Worm (Caenorhabditis elegans) whole organism, mixed stage, embryonic: ENCODE measurements around the gene syd-9.

Source experiments
- blmp-1 ChIP-seq: fragments of 150-350 bp; optimal IDR thresholded peaks from 2 replicates; lab custom pipeline; 2014; ENCODE audit warnings: missing biosample characterization, missing genetic modification characterization
- ceh-39 ChIP-seq: fragments of 150-350 bp; optimal IDR thresholded peaks from 2 replicates; lab custom pipeline; 2014; ENCODE audit warnings: missing biosample characterization, missing genetic modification characterization
- ceh-43 ChIP-seq: fragments of 200-800 bp; sonication (Bioruptor generic); optimal IDR thresholded peaks from 2 replicates; lab custom pipeline; 2018; ENCODE audit warnings: mild to moderate bottlenecking, missing genetic modification characterization, moderate library complexity, missing compliant biosample characterization
- ceh-83 ChIP-seq: fragments of 200-800 bp; sonication (Bioruptor generic); optimal IDR thresholded peaks from 2 replicates; lab custom pipeline; 2018; ENCODE audit warnings: mild to moderate bottlenecking, missing genetic modification characterization, missing compliant biosample characterization
- ces-1 ChIP-seq: fragments of 150-350 bp; optimal IDR thresholded peaks from 2 replicates; lab custom pipeline; 2014; ENCODE audit warnings: missing biosample characterization, missing genetic modification reagents, missing genetic modification characterization
- cnd-1 ChIP-seq: fragments of 200-800 bp; sonication (Bioruptor generic); optimal IDR thresholded peaks from 2 replicates; lab custom pipeline; 2018; ENCODE audit warnings: mild to moderate bottlenecking, missing genetic modification characterization, missing compliant biosample characterization
- elt-1 ChIP-seq: sonication (generic microtip); optimal IDR thresholded peaks from 2 replicates; lab custom pipeline; 2017; ENCODE audit warnings: missing genetic modification characterization, mild to moderate bottlenecking, missing compliant biosample characterization, antibody characterized with exemption, moderate library complexity, borderline replicate concordance; ENCODE audit not compliant: insufficient read depth
- elt-3 ChIP-seq: fragments of 150-350 bp; optimal IDR thresholded peaks from 2 replicates; lab custom pipeline; 2014; ENCODE audit warnings: missing biosample characterization, missing genetic modification characterization
- flh-1 ChIP-seq: fragments of 200-800 bp; sonication (Bioruptor generic); optimal IDR thresholded peaks from 2 replicates; lab custom pipeline; 2018; ENCODE audit warnings: mild to moderate bottlenecking, missing genetic modification characterization, moderate library complexity, missing compliant biosample characterization
- ham-2 ChIP-seq: fragments of 200-800 bp; sonication (Bioruptor generic); optimal IDR thresholded peaks from 2 replicates; lab custom pipeline; 2018; ENCODE audit warnings: mild to moderate bottlenecking, missing genetic modification characterization, missing compliant biosample characterization
- hlh-1 ChIP-seq: fragments of 150-350 bp; optimal IDR thresholded peaks from 2 replicates; lab custom pipeline; 2014; ENCODE audit warnings: missing biosample characterization, missing genetic modification reagents, missing genetic modification characterization
- lin-13 ChIP-seq: fragments of 150-350 bp; optimal IDR thresholded peaks from 2 replicates; lab custom pipeline; 2014; ENCODE audit warnings: missing biosample characterization, missing genetic modification characterization
- lin-32 ChIP-seq: fragments of 200-800 bp; sonication (Bioruptor generic); optimal IDR thresholded peaks from 2 replicates; lab custom pipeline; 2018; ENCODE audit warnings: mild to moderate bottlenecking, missing genetic modification characterization, missing compliant biosample characterization
- lsy-2 ChIP-seq: fragments of 150-350 bp; optimal IDR thresholded peaks from 2 replicates; lab custom pipeline; 2014; ENCODE audit warnings: missing biosample characterization, missing genetic modification characterization
- mab-5 ChIP-seq: fragments of 150-350 bp; optimal IDR thresholded peaks from 2 replicates; lab custom pipeline; 2014; ENCODE audit warnings: missing biosample characterization, missing genetic modification characterization
- mep-1 ChIP-seq: fragments of 150-350 bp; optimal IDR thresholded peaks from 2 replicates; lab custom pipeline; 2017; ENCODE audit warnings: missing biosample characterization, missing genetic modification reagents, missing genetic modification characterization, inconsistent platforms
- mls-2 ChIP-seq: sonication (generic microtip); optimal IDR thresholded peaks from 2 replicates; lab custom pipeline; 2016; ENCODE audit warnings: mild to moderate bottlenecking, missing genetic modification characterization, moderate library complexity, missing compliant biosample characterization
- nhr-12 ChIP-seq: fragments of 150-350 bp; optimal IDR thresholded peaks from 2 replicates; lab custom pipeline; 2014; ENCODE audit warnings: missing biosample characterization, missing genetic modification characterization
- nhr-2 ChIP-seq: fragments of 150-350 bp; optimal IDR thresholded peaks from 2 replicates; lab custom pipeline; 2014; ENCODE audit warnings: missing biosample characterization, missing genetic modification characterization
- nhr-237 ChIP-seq: fragments of 150-350 bp; optimal IDR thresholded peaks from 2 replicates; lab custom pipeline; 2014; ENCODE audit warnings: missing biosample characterization, missing genetic modification characterization
- nhr-28 ChIP-seq: fragments of 150-350 bp; optimal IDR thresholded peaks from 2 replicates; lab custom pipeline; 2014; ENCODE audit warnings: missing biosample characterization, missing genetic modification characterization
- nhr-76 ChIP-seq: sonication (generic microtip); optimal IDR thresholded peaks from 2 replicates; lab custom pipeline; 2017; ENCODE audit warnings: missing biosample characterization, missing genetic modification characterization
- sem-2 ChIP-seq: fragments of 200-800 bp; sonication (Bioruptor generic); optimal IDR thresholded peaks from 2 replicates; lab custom pipeline; 2018; ENCODE audit warnings: mild to moderate bottlenecking, missing genetic modification characterization, missing compliant biosample characterization
- snpc-4 ChIP-seq: fragments of 150-350 bp; optimal IDR thresholded peaks from 2 replicates; lab custom pipeline; 2014; ENCODE audit warnings: missing biosample characterization, missing genetic modification characterization
- sptf-1 ChIP-seq: sonication (generic microtip); optimal IDR thresholded peaks from 2 replicates; lab custom pipeline; 2017; ENCODE audit warnings: mild to moderate bottlenecking, missing genetic modification characterization, moderate library complexity, missing compliant biosample characterization
- tbx-8 ChIP-seq: fragments of 200-800 bp; sonication (Bioruptor generic); optimal IDR thresholded peaks from 2 replicates; lab custom pipeline; 2018; ENCODE audit warnings: mild to moderate bottlenecking, missing genetic modification characterization, moderate library complexity, missing compliant biosample characterization
- unc-120 ChIP-seq: sonication (generic microtip); optimal IDR thresholded peaks from 2 replicates; lab custom pipeline; 2017; ENCODE audit warnings: missing genetic modification characterization, missing compliant biosample characterization; ENCODE audit not compliant: poor library complexity, severe bottlenecking
- unc-39 ChIP-seq: fragments of 150-350 bp; optimal IDR thresholded peaks from 2 replicates; lab custom pipeline; 2014; ENCODE audit warnings: missing biosample characterization, missing genetic modification characterization
- unc-62 ChIP-seq: fragments of 150-350 bp; optimal IDR thresholded peaks from 2 replicates; lab custom pipeline; 2014; ENCODE audit warnings: missing biosample characterization, missing genetic modification reagents, missing genetic modification characterization
- zip-8 ChIP-seq: fragments of 150-350 bp; optimal IDR thresholded peaks from 2 replicates; lab custom pipeline; 2014; ENCODE audit warnings: missing biosample characterization, missing genetic modification characterization
- ztf-11 ChIP-seq: fragments of 150-350 bp; optimal IDR thresholded peaks from 2 replicates; lab custom pipeline; 2014; ENCODE audit warnings: missing biosample characterization, missing genetic modification characterization

Gene syd-9

DNA sequence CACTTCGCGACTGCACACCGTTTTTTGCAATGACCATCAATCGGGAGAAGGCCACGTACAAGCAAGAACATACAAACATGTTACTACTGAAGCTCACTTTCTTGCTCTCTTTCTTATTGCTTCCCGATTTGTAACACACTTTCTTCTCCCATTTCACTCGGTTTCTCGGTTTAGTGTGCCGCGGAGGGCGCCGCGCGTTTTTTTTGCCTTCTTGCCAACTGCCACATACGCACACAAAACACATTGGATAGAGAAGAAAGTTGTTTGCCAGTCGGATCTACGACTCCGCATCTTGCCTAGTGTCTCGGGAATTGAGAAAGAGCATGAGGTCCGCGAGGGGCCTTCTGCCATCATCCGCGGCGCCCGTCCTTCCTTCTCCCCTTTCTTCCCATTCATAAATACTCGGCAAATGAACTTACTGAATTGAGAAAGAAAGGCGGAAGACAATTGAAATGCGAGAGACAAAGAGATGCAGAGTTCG, 16.9 kb downstream of the syd-9 start:
- peak; percentile 27 for TF ChIP-seq hlh-1 (tag; lab: Kevin White, UChicago)
- no peak for TF ChIP-seq nhr-12 (tag; lab: Kevin White, UChicago)
- peak; percentile 81 for TF ChIP-seq ces-1 (GFP tag; lab: Kevin White, UChicago)
- TF ChIP-seq unc-39 (tag; lab: Kevin White, UChicago): peak; percentile 45
- no peak for TF ChIP-seq ham-2 (GFP tag; lab: Kevin White, UChicago)
- TF ChIP-seq mep-1 (tag; lab: Kevin White, UChicago): peak; percentile 13
- TF ChIP-seq lin-32: no peak
- TF ChIP-seq nhr-28: no peak
- TF ChIP-seq unc-120: peak; percentile 78
- no peak for TF ChIP-seq sem-2 (GFP tag; lab: Kevin White, UChicago)

DNA sequence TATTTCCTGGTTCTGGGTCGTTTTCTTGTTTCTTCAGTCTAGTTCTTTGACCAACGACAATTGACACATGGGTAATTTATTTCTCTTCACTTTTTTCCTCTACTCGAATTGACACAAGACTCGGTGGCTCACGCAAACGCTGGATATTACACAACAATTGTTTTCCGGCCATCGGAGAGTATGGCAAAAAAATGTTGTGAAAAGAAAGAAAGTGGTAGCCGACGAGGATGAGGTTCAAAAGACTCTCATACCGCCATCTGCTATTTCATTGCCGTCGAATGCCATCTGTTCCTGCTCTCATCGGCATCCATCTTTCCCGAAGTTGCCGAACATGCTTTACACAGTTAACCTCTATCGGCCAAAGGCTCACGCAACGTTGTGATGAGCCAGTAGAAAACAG, 18.8 kb downstream of the syd-9 start:
- TF ChIP-seq snpc-4 (tag; lab: Kevin White, UChicago) (no peak), nhr-76 (no peak), unc-62 (GFP tag; lab: Kevin White, UChicago) (peak; percentile 50), lin-13 (tag; lab: Kevin White, UChicago) (no peak), mls-2 (no peak), zip-8 (tag; lab: Kevin White, UChicago) (no peak), mab-5 (tag; lab: Kevin White, UChicago) (no peak), unc-120 (peak; percentile 87), cnd-1 (peak; percentile 90), hlh-1 (tag; lab: Kevin White, UChicago) (peak; percentile 93), flh-1 (GFP tag; lab: Kevin White, UChicago) (no peak), blmp-1 (tag; lab: Kevin White, UChicago) (no peak), lin-32 (peak; percentile 24)

DNA sequence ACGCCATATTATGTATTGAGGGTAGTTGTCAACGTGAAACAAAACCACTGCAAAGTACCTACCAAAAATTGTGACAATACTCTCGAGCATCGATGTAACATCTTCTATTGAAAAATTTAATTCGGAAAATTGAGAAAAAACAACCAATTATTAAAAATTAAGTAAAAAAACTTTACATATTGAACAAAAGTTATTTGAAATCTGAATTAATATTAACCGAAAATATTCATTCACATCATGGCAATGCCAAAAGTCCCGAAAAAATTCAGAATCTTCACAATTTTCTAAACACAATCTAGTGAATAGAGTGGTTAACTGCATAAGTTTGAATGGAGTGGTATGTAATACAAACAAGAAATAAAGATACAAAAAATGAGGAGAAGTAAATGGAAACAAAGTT, 20.7 kb downstream of the syd-9 start, which contains the start of gene F46H5.3:
F46H5.3 (minus strand) TSS at position 101 of the 400 bp plus-strand sequence.
- TF ChIP-seq ceh-43 (GFP tag; lab: Kevin White, UChicago) (no peak), cnd-1 (no peak), elt-1 (tag; lab: Kevin White, UChicago) (no peak), unc-39 (tag; lab: Kevin White, UChicago) (no peak), sem-2 (GFP tag; lab: Kevin White, UChicago) (no peak), zip-8 (tag; lab: Kevin White, UChicago) (no peak), hlh-1 (tag; lab: Kevin White, UChicago) (no peak), ztf-11 (tag; lab: Kevin White, UChicago) (no peak), sptf-1 (tag; lab: Kevin White, UChicago) (no peak), nhr-12 (tag; lab: Kevin White, UChicago) (no peak), ham-2 (GFP tag; lab: Kevin White, UChicago) (no peak), mep-1 (tag; lab: Kevin White, UChicago) (no peak)

DNA sequence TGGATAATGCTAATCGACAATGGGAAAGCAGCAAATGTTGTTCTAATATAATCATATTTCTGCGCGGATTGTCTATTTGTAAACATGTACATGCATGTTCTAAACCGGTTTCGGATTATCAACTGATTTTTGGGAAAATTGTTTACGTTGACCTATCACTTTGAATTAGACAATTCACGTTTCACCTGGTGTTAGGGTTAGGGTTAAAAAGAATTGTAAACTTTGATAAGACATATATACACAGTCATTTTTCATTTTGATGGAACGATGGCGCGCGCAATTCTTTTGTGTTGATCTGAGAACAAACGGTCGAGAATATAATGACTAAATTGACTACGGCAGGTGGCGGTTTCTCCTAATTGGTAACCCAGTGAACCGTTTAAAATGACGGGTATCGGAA, 24.2 kb downstream of the syd-9 start:
- TF ChIP-seq nhr-237 (tag; lab: Kevin White, UChicago) (no peak), unc-62 (GFP tag; lab: Kevin White, UChicago) (no peak), mep-1 (tag; lab: Kevin White, UChicago) (no peak), elt-3 (tag; lab: Kevin White, UChicago) (no peak), ham-2 (GFP tag; lab: Kevin White, UChicago) (no peak), lin-32 (no peak), nhr-2 (no peak), ceh-43 (GFP tag; lab: Kevin White, UChicago) (no peak), sptf-1 (tag; lab: Kevin White, UChicago) (no peak), ceh-39 (no peak), unc-39 (tag; lab: Kevin White, UChicago) (no peak), ztf-11 (tag; lab: Kevin White, UChicago) (no peak), tbx-8 (no peak), nhr-28 (no peak), nhr-76 (no peak), elt-1 (tag; lab: Kevin White, UChicago) (no peak), blmp-1 (tag; lab: Kevin White, UChicago) (no peak), ces-1 (GFP tag; lab: Kevin White, UChicago) (no peak), lsy-2 (no peak)
- TF ChIP-seq, all 35 proteins: peak for 0

DNA sequence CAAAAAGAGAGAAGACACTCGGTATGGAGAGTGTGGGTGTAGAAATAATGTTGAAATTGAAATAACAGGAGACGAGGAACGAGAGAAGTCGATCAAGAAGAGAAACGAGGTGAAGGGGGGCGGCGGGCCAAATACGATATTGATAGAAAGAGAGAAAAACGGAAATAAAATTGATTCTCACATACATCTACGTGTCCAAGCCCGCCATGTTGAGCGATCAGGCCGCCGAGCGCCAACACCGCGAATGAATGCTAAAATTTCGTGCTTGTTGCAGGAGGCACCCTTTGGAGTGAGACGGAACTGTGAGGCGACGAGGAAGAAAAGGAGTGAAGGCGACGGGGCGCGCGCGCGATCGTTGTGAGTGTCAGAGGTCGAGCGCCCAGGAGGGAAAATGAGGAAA, 25.0 kb downstream of the syd-9 start, which contains the start of gene F46H5.7:
F46H5.7 (minus strand) TSS at position 106 of the 400 bp plus-strand sequence.
- TF ChIP-seq ceh-39 (no peak), mab-5 (tag; lab: Kevin White, UChicago) (no peak), ceh-83 (GFP tag; lab: Kevin White, UChicago) (peak; percentile 37), ceh-43 (GFP tag; lab: Kevin White, UChicago) (no peak), ham-2 (GFP tag; lab: Kevin White, UChicago) (no peak), tbx-8 (no peak), nhr-2 (no peak), elt-1 (tag; lab: Kevin White, UChicago) (no peak), nhr-76 (no peak)
